Fruit fly (Drosophila melanogaster) Kc167 (cell line): ENCODE results near the gene Dd.

Experiments used
- Myc ChIP-seq: fragments of >200 bp; optimal IDR thresholded peaks from 2 replicates; lab custom pipeline; 2017; ENCODE audit warnings: missing external identifiers
- Sin3A ChIP-seq: fragments of >200 bp; optimal IDR thresholded peaks from 2 replicates; lab custom pipeline; 2018; ENCODE audit warnings: missing external identifiers
- h ChIP-seq: fragments of >200 bp; optimal IDR thresholded peaks from 3 replicates; lab custom pipeline; 2018; ENCODE audit warnings: missing external identifiers
- insv ChIP-seq: fragments of >200 bp; optimal IDR thresholded peaks from 3 replicates; lab custom pipeline; 2018; ENCODE audit warnings: missing external identifiers
- psq ChIP-seq: fragments of >200 bp; optimal IDR thresholded peaks from 2 replicates; lab custom pipeline; 2017; ENCODE audit warnings: missing external identifiers
- ttk ChIP-seq: sonication (Bioruptor generic); optimal IDR thresholded peaks from 2 replicates; lab custom pipeline; 2017; ENCODE audit warnings: missing external identifiers

DNA sequence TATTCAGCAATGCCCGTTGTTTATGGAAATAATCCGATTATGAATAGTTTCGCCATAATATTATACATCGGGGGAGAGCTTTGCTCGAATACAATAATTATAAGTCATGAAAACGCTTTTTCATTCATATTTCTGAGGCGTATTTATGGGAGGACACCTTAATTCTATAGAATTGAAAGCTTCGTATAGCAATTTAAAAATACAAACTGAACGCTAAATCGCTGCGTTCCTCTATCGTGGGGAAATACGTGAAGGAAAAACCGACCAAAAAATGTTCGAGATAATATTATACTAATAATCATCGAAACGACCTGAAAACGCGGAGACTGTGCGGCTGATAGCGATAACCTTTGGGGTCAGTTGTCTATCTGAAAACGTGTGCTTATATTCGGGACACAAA lies 47.3 kb downstream of the Dd start:
- TF ChIP-seq ttk (lab: Kevin White, UChicago) = no peak
- TF ChIP-seq Sin3A (lab: Kevin White, UChicago) = no peak
- no peak for TF ChIP-seq Myc (lab: Kevin White, UChicago)
- TF ChIP-seq insv (lab: Kevin White, UChicago) = no peak
- no peak for TF ChIP-seq h
- no peak for TF ChIP-seq psq (lab: Kevin White, UChicago)
